Worm (Caenorhabditis elegans) whole organism, late embryonic: ENCODE data around the gene C56E6.2.

ENCODE experiments used
- elt-2 ChIP-seq: sonication (generic microtip); optimal IDR thresholded peaks from 2 replicates; lab custom pipeline; 2016; ENCODE audit warnings: missing genetic modification reagents, missing genetic modification characterization, missing compliant biosample characterization
- pag-3 ChIP-seq: sonication (generic microtip); optimal IDR thresholded peaks from 2 replicates; lab custom pipeline; 2016; ENCODE audit warnings: missing compliant biosample characterization, missing genetic modification characterization, borderline replicate concordance

DNA sequence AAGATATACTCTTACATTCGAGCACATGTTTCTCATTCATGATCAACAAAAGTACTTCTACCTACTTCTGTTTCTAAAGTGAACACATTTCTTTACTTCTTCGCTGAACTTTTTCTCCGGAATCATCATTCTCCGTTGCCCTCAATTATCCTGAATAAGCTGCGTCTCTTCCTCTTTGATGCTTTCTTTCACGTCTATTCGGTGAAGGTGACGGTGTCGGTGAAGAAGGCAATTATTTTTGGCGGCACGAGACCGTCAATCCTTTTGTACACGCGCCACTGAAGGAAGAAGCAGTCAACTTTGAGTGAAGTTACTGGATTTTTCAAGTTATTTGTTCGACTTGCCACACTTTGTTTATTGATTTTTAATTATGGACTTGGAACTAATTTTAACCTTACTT lies 6.8 kb downstream of the C56E6.2 start, which contains the start of gene abch-1:
- TF ChIP-seq elt-2 (tag; lab: Kevin White, UChicago) (no peak), pag-3 (tag; lab: Kevin White, UChicago) (no peak)
